Worm (Caenorhabditis elegans): ENCODE data around the gene nspb-1.
A peak's percentile ranks its signal among the peaks of the same experiment; 100 is the strongest.
"Not testable (repeated sequence)": the region's sequence is repeated elsewhere in the genome, so short reads cannot be mapped to it uniquely, and the experiment has no call there.

The nspb-1 gene

DNA sequence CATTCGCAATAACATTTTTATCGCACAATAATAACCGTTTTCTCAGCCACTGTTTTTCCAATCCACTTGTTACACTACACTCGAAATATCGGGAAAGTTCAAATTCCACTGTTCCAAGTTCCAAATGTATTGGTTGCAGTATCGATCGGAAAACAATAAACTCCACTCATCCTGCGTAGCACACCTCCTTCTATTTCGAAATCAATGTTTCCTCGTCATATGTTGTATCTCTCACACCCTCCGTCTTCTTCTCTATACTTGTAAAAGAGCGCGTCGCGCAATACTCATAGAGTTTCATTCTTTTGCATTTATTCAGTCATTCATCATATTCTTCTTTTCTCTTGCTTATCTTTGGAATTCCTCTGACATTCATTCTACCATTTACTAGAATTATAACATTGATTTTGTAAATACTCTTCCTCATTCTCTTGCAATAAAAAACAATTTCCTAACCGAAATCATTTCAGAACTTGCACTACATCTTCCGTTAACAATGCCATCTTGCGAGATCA lies 10.4 kb upstream of the nspb-1 start, which contains the start of gene sup-36:
Gene sup-36, plus strand, starts transcription at position 462 of the 512 bp plus-strand sequence.
- TF ChIP-seq pqm-1 (tag; optimal IDR thresholded peaks at IDR 0.05) (peak; percentile 9), D1046.2 (GFP tag; IDR thresholded peaks at IDR 0.05) (no peak), dve-1 (tag; optimal IDR thresholded peaks at IDR 0.05; ENCODE audit: insufficient read depth) (peak; percentile 33), nhr-28 (tag; optimal IDR thresholded peaks at IDR 0.05) (peak; percentile 49), arid-1 (GFP tag; conservative IDR thresholded peaks at IDR 0.05) (no peak), F26F4.8 (GFP tag; conservative IDR thresholded peaks at IDR 0.05) (no peak), daf-16 (GFP tag; optimal IDR thresholded peaks at IDR 0.05) (no peak), daf-16 (tag; optimal IDR thresholded peaks at IDR 0.05) (peak; percentile 48), saeg-2 (GFP tag; IDR thresholded peaks at IDR 0.05) (no peak), lin-39 (tag; optimal IDR thresholded peaks at IDR 0.05) (no peak), ceh-62 (tag; optimal IDR thresholded peaks at IDR 0.05) (no peak), hlh-30 (tag; optimal IDR thresholded peaks at IDR 0.05; ENCODE audit: insufficient read depth) (peak; percentile 71)

DNA sequence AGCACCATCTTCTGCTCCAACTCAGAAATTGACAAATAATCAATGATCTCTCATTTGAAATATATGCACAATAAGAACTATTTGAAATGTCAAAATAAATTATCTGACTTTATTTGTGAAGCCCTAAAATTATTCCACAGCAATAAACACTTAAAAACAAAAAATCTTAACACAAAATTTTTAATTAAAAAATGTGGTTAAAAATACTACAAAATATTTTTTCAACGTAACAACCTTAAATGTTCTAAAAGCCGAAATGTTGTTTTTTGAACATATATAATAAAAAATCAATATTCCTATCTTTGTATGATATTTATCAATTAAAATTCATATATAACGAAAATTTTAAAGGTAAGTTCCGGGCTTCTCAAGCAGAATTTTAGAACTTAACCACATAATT lies 8.5 kb upstream of the nspb-1 start, which contains the start of gene F38A5.8:
Gene F38A5.8, plus strand, starts transcription at position 301 of the 400 bp plus-strand sequence.
- TF ChIP-seq zip-11 (GFP tag; IDR thresholded peaks at IDR 0.05) (no peak), lin-29 (GFP tag; IDR thresholded peaks at IDR 0.05) (no peak), snpc-1.2 (GFP tag; IDR thresholded peaks at IDR 0.05) (no peak), nhr-10 (tag; optimal IDR thresholded peaks at IDR 0.05) (no peak), Y48G9A.11 (GFP tag; IDR thresholded peaks at IDR 0.05) (no peak), hlh-11 (tag; optimal IDR thresholded peaks at IDR 0.05) (no peak), duxl-1 (tag; optimal IDR thresholded peaks at IDR 0.05; ENCODE audit: poor library complexity) (no peak), zip-2 (tag; optimal IDR thresholded peaks at IDR 0.05) (no peak), zfp-3 (GFP tag; conservative IDR thresholded peaks at IDR 0.05) (no peak), saeg-2 (GFP tag; IDR thresholded peaks at IDR 0.05) (no peak), attf-4 (tag; optimal IDR thresholded peaks at IDR 0.05) (no peak), ceh-62 (tag; optimal IDR thresholded peaks at IDR 0.05) (no peak), tra-1 (GFP tag; IDR thresholded peaks at IDR 0.05) (no peak), lin-39 (tag; optimal IDR thresholded peaks at IDR 0.05) (no peak), nhr-237 (tag; optimal IDR thresholded peaks at IDR 0.05) (no peak), nhr-28 (tag; optimal IDR thresholded peaks at IDR 0.05) (no peak), arid-1 (GFP tag; conservative IDR thresholded peaks at IDR 0.05) (no peak), fos-1 (tag; optimal IDR thresholded peaks at IDR 0.05) (no peak)

DNA sequence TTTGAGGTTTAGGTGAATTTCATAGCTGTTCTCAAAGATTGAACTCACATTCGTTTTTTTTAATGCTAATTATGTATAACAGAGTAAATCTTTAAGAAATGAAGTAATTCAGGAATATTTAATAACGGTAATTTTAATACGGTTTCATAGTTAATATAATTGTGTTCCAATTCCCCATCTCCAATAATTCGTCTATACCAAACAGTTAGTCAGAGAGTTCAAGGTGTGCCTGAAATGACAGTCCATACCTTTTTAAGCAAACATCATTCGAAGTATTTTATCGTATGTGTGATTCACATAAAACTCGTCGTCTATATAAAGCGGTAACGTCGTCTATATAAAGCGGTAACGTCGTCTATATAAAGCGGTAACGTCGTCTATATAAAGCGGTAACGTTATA lies 7.8 kb upstream of the nspb-1 start, which contains the start of gene nspb-5:
Gene nspb-5, plus strand, starts transcription at position 301 of the 400 bp plus-strand sequence.
- TF ChIP-seq lin-39 (tag; optimal IDR thresholded peaks at IDR 0.05); ceh-32 (tag; optimal IDR thresholded peaks at IDR 0.05; ENCODE audit: poor library complexity); ztf-7 (tag; optimal IDR thresholded peaks at IDR 0.05): not testable (repeated sequence)

DNA sequence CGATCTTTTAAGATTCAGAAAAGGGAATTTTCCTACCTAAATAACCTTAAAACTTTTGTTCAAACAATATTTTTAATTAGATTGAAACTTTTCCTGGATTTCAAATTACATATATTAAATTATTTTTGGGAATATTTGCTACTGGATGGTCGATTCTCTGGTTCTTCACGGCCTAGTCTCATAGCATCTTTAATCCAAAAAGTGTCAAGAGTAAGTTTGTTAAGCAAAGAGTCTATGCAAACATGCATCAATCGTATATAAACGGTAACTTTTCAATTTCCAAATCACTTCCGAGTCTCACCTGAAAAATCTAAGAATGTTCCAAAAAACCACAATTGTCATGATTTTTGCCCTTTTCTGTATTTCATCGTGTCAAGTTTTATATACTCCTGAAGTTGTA lies 7.0 kb upstream of the nspb-1 start, which contains the start of gene nspb-4:
Gene nspb-4, plus strand, starts transcription at position 301 of the 400 bp plus-strand sequence.
- TF ChIP-seq lim-7 (GFP tag; IDR thresholded peaks at IDR 0.05); lin-15B (tag; optimal IDR thresholded peaks at IDR 0.05); lir-3 (tag; optimal IDR thresholded peaks at IDR 0.05): not testable (repeated sequence)

DNA sequence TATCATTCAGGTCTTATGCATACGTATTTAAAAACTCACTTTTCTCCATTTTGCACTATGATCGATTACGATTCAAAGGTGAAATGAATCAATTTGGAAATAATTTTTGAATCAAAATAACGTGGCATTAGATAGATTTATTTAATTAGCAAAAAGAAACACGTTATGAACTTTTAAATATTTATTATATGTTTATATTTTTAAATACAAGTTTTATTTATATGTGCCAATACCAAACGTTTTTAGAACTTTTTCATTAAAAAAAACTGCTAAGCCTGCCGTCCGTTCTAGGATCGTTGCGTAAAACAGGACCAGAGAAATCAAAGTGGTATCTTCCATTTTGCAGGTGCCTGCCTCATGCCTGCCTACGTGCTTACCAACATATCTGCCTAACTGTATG lies 6.4 kb upstream of the nspb-1 start, which contains the start of gene F38A5.6:
Gene F38A5.6, minus strand, starts transcription at position 101 of the 400 bp plus-strand sequence.
- TF ChIP-seq aha-1 (tag), result peak; percentile 22
- no peak for TF ChIP-seq zag-1 (tag; optimal IDR thresholded peaks at IDR 0.05)
- TF ChIP-seq gei-8 (GFP tag; optimal IDR thresholded peaks at IDR 0.05), result no peak
- TF ChIP-seq ZK337.2 (GFP tag; IDR thresholded peaks at IDR 0.05), result no peak

Measured in whole organism, L4 larva.